Fruit fly (Drosophila melanogaster): ENCODE data around the gene trol.

Gene trol

DNA sequence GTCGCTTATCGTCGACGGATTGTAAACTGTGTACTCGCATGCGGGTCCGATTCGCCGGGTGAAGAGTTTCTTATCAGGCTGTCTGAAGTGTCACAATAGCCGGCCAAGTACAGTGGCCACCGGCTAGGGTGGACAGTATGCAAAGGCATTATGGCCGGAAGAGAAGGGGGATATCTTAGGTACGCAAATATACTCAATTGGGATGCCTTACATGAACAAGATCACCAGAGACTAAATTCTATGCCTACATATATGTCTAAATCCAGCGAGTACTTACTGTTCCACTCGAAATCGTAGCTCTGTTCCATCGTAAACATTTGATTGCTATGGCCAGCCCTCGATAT is 48.5 kb upstream of the trol start (continued):
- TF ChIP-seq tgo (GFP tag; IDR thresholded peaks at IDR 0.05) (peak; percentile 94), da (GFP tag; optimal IDR thresholded peaks at IDR 0.05) (peak; percentile 66), otp (GFP tag; IDR thresholded peaks at IDR 0.05) (peak; percentile 94), CG17568 (GFP tag; optimal IDR thresholded peaks at IDR 0.05) (no peak), nmo (GFP tag; optimal IDR thresholded peaks at IDR 0.05) (peak; percentile 89), sisA (GFP tag; IDR thresholded peaks at IDR 0.05) (peak; percentile 95), CG33213 (GFP tag; optimal IDR thresholded peaks at IDR 0.05) (peak; percentile 91), CG18619 (GFP tag; optimal IDR thresholded peaks at IDR 0.05) (peak; percentile 87), CG30403 (GFP tag; optimal IDR thresholded peaks at IDR 0.05) (peak; percentile 90), vvl (GFP tag; IDR thresholded peaks at IDR 0.05) (peak; percentile 97), CG7928 (GFP tag; optimal IDR thresholded peaks at IDR 0.05) (peak; percentile 66), maf-S (GFP tag; optimal IDR thresholded peaks at IDR 0.05) (peak; percentile 88), CG9817 (tag; optimal IDR thresholded peaks at IDR 0.05) (peak; percentile 84), Scr (GFP tag; IDR thresholded peaks at IDR 0.05; ENCODE audit: partially characterized antibody) (no peak), CG11504 (tag; optimal IDR thresholded peaks at IDR 0.05) (peak; percentile 91), HmgZ (tag; optimal IDR thresholded peaks at IDR 0.05) (peak; percentile 95), CG2875 (GFP tag; optimal IDR thresholded peaks at IDR 0.05) (peak; percentile 62), CG6765 (GFP tag; optimal IDR thresholded peaks at IDR 0.05) (peak; percentile 85), HHEX (GFP tag; optimal IDR thresholded peaks at IDR 0.05) (peak; percentile 92), Xrp1 (GFP tag; IDR thresholded peaks at IDR 0.05) (peak; percentile 93), exex (tag; optimal IDR thresholded peaks at IDR 0.05) (peak; percentile 83), gfzf (GFP tag; optimal IDR thresholded peaks at IDR 0.05) (peak; percentile 10), cas (GFP tag; IDR thresholded peaks at IDR 0.05) (peak; percentile 88)

- TF ChIP-seq Sry-β (GFP tag; optimal IDR thresholded peaks at IDR 0.05) (no peak), chinmo (GFP tag; IDR thresholded peaks at IDR 0.05; ENCODE audit: partially characterized antibody) (0 out of 4 replicates have a peak, but pooled peaks have one; percentile 23)
Measured at dm6 chrX:2593094-2593752, 48.0 kb upstream of the trol start.

dm6 chrX:2592243-2592642 is 47.0 kb upstream of the trol start:
- TF ChIP-seq nom (GFP tag; optimal IDR thresholded peaks at IDR 0.05): peak; percentile 66
- TF ChIP-seq CG33557 (GFP tag; optimal IDR thresholded peaks at IDR 0.05): no peak

DNA sequence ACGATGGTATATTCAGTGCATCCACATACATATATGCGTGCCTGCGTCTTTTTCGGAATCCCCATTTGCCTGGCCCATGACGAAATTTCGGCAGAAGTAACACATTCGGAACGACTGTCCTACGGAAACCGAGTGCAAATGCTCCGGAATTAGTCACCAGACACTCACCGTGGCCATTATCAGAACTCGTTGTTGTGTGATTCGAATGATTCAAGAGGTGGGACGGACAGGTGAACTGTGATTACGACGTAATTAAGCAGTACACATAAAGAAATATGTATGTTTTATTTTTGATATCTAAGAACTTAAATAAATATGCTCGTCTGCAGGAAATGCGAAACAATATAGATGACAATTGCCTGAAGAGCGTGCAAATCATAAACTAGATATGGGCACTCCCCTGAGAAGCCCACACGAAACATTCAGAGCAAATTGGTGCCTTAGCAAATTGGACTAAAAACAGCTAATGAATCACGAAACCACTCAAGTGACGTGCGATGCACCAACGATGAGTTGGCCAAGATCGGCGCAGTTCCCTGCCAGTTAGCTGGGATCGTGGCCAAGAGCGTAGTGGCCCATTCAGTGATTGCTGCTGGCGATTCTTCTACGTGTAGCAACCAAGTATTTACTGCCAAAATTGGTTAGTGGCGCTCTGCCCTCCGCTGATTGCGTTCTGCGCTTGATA is 46.2 kb upstream of the trol start:
- TF ChIP-seq ham (GFP tag; IDR thresholded peaks at IDR 0.05) (no peak), CG15514 (GFP tag; optimal IDR thresholded peaks at IDR 0.05) (peak; percentile 27), CG12104 (GFP tag; optimal IDR thresholded peaks at IDR 0.05) (peak; percentile 18), CG9817 (tag; optimal IDR thresholded peaks at IDR 0.05) (peak; percentile 28), ato (GFP tag; IDR thresholded peaks at IDR 0.05; ENCODE audit: partially characterized antibody) (no peak), D (optimal IDR thresholded peaks at IDR 0.05) (no peak), D (GFP tag; optimal IDR thresholded peaks at IDR 0.05) (no peak), twi (tag; optimal IDR thresholded peaks at IDR 0.05) (no peak), pzg (GFP tag; optimal IDR thresholded peaks at IDR 0.05) (no peak), CG4328 (GFP tag; optimal IDR thresholded peaks at IDR 0.05) (no peak), Hmx (GFP tag; optimal IDR thresholded peaks at IDR 0.05) (no peak), schlank (tag; optimal IDR thresholded peaks at IDR 0.05) (no peak), Doc3 (GFP tag; IDR thresholded peaks at IDR 0.05; ENCODE audit: partially characterized antibody) (no peak), hbn (GFP tag; IDR thresholded peaks at IDR 0.05; ENCODE audit: partially characterized antibody) (no peak), CG17361 (GFP tag; IDR thresholded peaks at IDR 0.05) (peak; percentile 54; the same call in 2 of the 3 replicates), Nf-YC (tag; optimal IDR thresholded peaks at IDR 0.05) (peak; percentile 9), Lhr (GFP tag; optimal IDR thresholded peaks at IDR 0.05) (no peak), nerfin-2 (GFP tag; IDR thresholded peaks at IDR 0.05; ENCODE audit: partially characterized antibody) (no peak), CG13624 (GFP tag; optimal IDR thresholded peaks at IDR 0.05) (no peak)
